Fruit fly (Drosophila melanogaster) whole organism, embryonic: ENCODE measurements around the gene APP-BP1.

ENCODE experiments used
- Abd-B ChIP-seq: fragments of 200-800 bp; sonication (Bioruptor generic); optimal IDR thresholded peaks from 2 replicates; lab custom pipeline; 2018; ENCODE audit warnings: missing biosample characterization, mild to moderate bottlenecking, missing genetic modification characterization, moderate library complexity
- Antp ChIP-seq: fragments of 200-800 bp; sonication (Bioruptor generic); optimal IDR thresholded peaks from 3 replicates; lab custom pipeline; 2016; ENCODE audit warnings: missing biosample characterization, missing genetic modification characterization
- Bdp1 ChIP-seq: fragments of 200-800 bp; sonication (Bioruptor generic); optimal IDR thresholded peaks from 3 replicates; lab custom pipeline; 2016; ENCODE audit warnings: missing biosample characterization, missing genetic modification characterization
- CG11085 ChIP-seq: fragments of 200-800 bp; sonication (Bioruptor generic); IDR thresholded peaks from 2 replicates; pipeline ENCODE4 v1.3.6; 2022; ENCODE audit warnings: missing biosample characterization, missing genetic modification characterization
- CG1233 ChIP-seq: fragments of 200-800 bp; sonication (Bioruptor generic); optimal IDR thresholded peaks from 4 replicates; lab custom pipeline; 2018; ENCODE audit warnings: missing biosample characterization, mild to moderate bottlenecking, missing genetic modification characterization
- CG13894 ChIP-seq: fragments of 200-800 bp; sonication (Bioruptor generic); optimal IDR thresholded peaks from 3 replicates; lab custom pipeline; 2018; ENCODE audit warnings: missing biosample characterization, mild to moderate bottlenecking, missing genetic modification characterization, moderate library complexity
- CG14050 ChIP-seq: fragments of 200-800 bp; sonication (Bioruptor generic); IDR thresholded peaks from 3 replicates; pipeline ENCODE4 v1.3.6; 2022; ENCODE audit warnings: missing biosample characterization, missing genetic modification characterization
- CG14710 ChIP-seq: fragments of 200-800 bp; sonication (Bioruptor generic); optimal IDR thresholded peaks from 3 replicates; lab custom pipeline; 2019; ENCODE audit warnings: missing biosample characterization, mild to moderate bottlenecking, missing genetic modification characterization, moderate library complexity
- CG15514 ChIP-seq: fragments of 200-800 bp; sonication (Bioruptor generic); optimal IDR thresholded peaks from 3 replicates; lab custom pipeline; 2017; ENCODE audit warnings: missing biosample characterization, missing genetic modification characterization, mild to moderate bottlenecking, moderate library complexity, missing genetic modification reagents
- CG16815 ChIP-seq: fragments of 200-800 bp; sonication (Bioruptor generic); optimal IDR thresholded peaks from 3 replicates; lab custom pipeline; 2017; ENCODE audit warnings: missing biosample characterization, mild to moderate bottlenecking, missing genetic modification characterization
- CG17359 ChIP-seq: fragments of 200-800 bp; sonication (Bioruptor generic); optimal IDR thresholded peaks from 3 replicates; lab custom pipeline; 2018; ENCODE audit warnings: missing biosample characterization, mild to moderate bottlenecking, missing genetic modification characterization, moderate library complexity
- CG17361 ChIP-seq: fragments of 200-800 bp; sonication (Bioruptor generic); IDR thresholded peaks from 3 replicates; pipeline ENCODE4 v1.3.6; 2022; ENCODE audit warnings: missing biosample characterization, missing genetic modification characterization
- CG1792 ChIP-seq: fragments of 200-800 bp; sonication (Bioruptor generic); optimal IDR thresholded peaks from 2 replicates; lab custom pipeline; 2016; ENCODE audit warnings: missing biosample characterization, missing genetic modification characterization
- CG1832 ChIP-seq: fragments of 200-800 bp; sonication (Bioruptor generic); optimal IDR thresholded peaks from 2 replicates; lab custom pipeline; 2017; ENCODE audit warnings: missing biosample characterization, mild to moderate bottlenecking, missing genetic modification characterization, inconsistent platforms
- CG18599 ChIP-seq: fragments of 200-800 bp; sonication (Bioruptor generic); optimal IDR thresholded peaks from 3 replicates; lab custom pipeline; 2017; ENCODE audit warnings: missing biosample characterization, missing genetic modification characterization, mild to moderate bottlenecking, moderate library complexity, missing genetic modification reagents
- CG2199 ChIP-seq: fragments of 200-800 bp; sonication (Bioruptor generic); IDR thresholded peaks from 3 replicates; pipeline ENCODE4 v1.3.6; 2022; ENCODE audit warnings: missing biosample characterization, missing genetic modification characterization
- CG31224 ChIP-seq: fragments of 200-800 bp; sonication (Bioruptor generic); IDR thresholded peaks from 2 replicates; pipeline ENCODE4 v1.3.6; 2022; ENCODE audit warnings: missing biosample characterization, missing genetic modification characterization
- CG34376 ChIP-seq: fragments of 200-800 bp; sonication (Bioruptor generic); optimal IDR thresholded peaks from 2 replicates; lab custom pipeline; 2018; ENCODE audit warnings: missing biosample characterization, mild to moderate bottlenecking, missing genetic modification characterization
- CG5245 ChIP-seq: fragments of 200-800 bp; sonication (Bioruptor generic); optimal IDR thresholded peaks from 3 replicates; lab custom pipeline; 2016; ENCODE audit warnings: missing biosample characterization, missing genetic modification characterization
- CG6175 ChIP-seq: fragments of 200-800 bp; sonication (Bioruptor generic); IDR thresholded peaks from 3 replicates; pipeline ENCODE4 v1.3.6; 2022; ENCODE audit warnings: missing biosample characterization, missing genetic modification characterization
- CG6689 ChIP-seq: fragments of 200-800 bp; sonication (Bioruptor generic); IDR thresholded peaks from 2 replicates; pipeline ENCODE4 v1.3.6; 2022; ENCODE audit warnings: missing biosample characterization, missing genetic modification characterization
- CG8089 ChIP-seq: fragments of 200-800 bp; sonication (Bioruptor generic); optimal IDR thresholded peaks from 3 replicates; lab custom pipeline; 2016; ENCODE audit warnings: missing biosample characterization, missing genetic modification characterization
- CG8944 ChIP-seq: fragments of 200-800 bp; sonication (Bioruptor generic); optimal IDR thresholded peaks from 3 replicates; lab custom pipeline; 2016; ENCODE audit warnings: missing biosample characterization, missing genetic modification characterization
- CG9609 ChIP-seq: fragments of 200-800 bp; sonication (Bioruptor generic); optimal IDR thresholded peaks from 3 replicates; lab custom pipeline; 2016; ENCODE audit warnings: missing biosample characterization, missing genetic modification characterization
- CG9797 ChIP-seq: fragments of 200-800 bp; sonication (Bioruptor generic); optimal IDR thresholded peaks from 3 replicates; lab custom pipeline; 2018; ENCODE audit warnings: missing biosample characterization, mild to moderate bottlenecking, missing genetic modification characterization
- CG9817 ChIP-seq: fragments of 200-800 bp; sonication (Bioruptor generic); optimal IDR thresholded peaks from 2 replicates; lab custom pipeline; 2018; ENCODE audit warnings: missing biosample characterization, mild to moderate bottlenecking, missing genetic modification characterization, moderate library complexity
- Deaf1 ChIP-seq: fragments of 200-800 bp; optimal IDR thresholded peaks from 3 replicates; lab custom pipeline; 2019; ENCODE audit warnings: missing biosample characterization, mild to moderate bottlenecking, missing genetic modification characterization, moderate library complexity
- Dref ChIP-seq: fragments of 200-800 bp; sonication (Bioruptor generic); IDR thresholded peaks from 2 replicates; pipeline ENCODE4 v1.3.6; 2022; ENCODE audit warnings: missing biosample characterization, missing genetic modification characterization
- Gug ChIP-seq: fragments of 200-800 bp; sonication (Bioruptor generic); IDR thresholded peaks from 4 replicates; pipeline ENCODE4 v1.3.6; 2022; ENCODE audit warnings: missing biosample characterization, missing genetic modification characterization
- H15 ChIP-seq: fragments of 200-800 bp; sonication (Bioruptor generic); IDR thresholded peaks from 3 replicates; pipeline ENCODE4 v1.3.6; 2022; ENCODE audit warnings: missing biosample characterization, missing genetic modification characterization
- HLH3B ChIP-seq: fragments of 200-800 bp; sonication (Bioruptor generic); IDR thresholded peaks from 2 replicates; pipeline ENCODE4 v1.3.6; 2022; ENCODE audit warnings: missing biosample characterization, missing genetic modification characterization
- HLH54F ChIP-seq: fragments of 200-800 bp; sonication (Bioruptor generic); optimal IDR thresholded peaks from 3 replicates; lab custom pipeline; 2016; ENCODE audit warnings: missing biosample characterization, missing genetic modification characterization
- HmgD ChIP-seq: fragments of 200-800 bp; sonication (Bioruptor generic); optimal IDR thresholded peaks from 3 replicates; lab custom pipeline; 2016; ENCODE audit warnings: missing biosample characterization, missing genetic modification characterization
- Meics ChIP-seq: fragments of 200-800 bp; sonication (Bioruptor generic); optimal IDR thresholded peaks from 2 replicates; lab custom pipeline; 2017; ENCODE audit warnings: missing biosample characterization, mild to moderate bottlenecking, missing genetic modification characterization
- PHDP ChIP-seq: fragments of 200-800 bp; sonication (Bioruptor generic); optimal IDR thresholded peaks from 3 replicates; lab custom pipeline; 2018; ENCODE audit warnings: missing biosample characterization, mild to moderate bottlenecking, missing genetic modification characterization, moderate library complexity
- Rfx ChIP-seq: fragments of 200-800 bp; sonication (Bioruptor generic); IDR thresholded peaks from 2 replicates; pipeline ENCODE4 v1.3.6; 2022; ENCODE audit warnings: missing biosample characterization, missing genetic modification characterization
- Scr ChIP-seq: fragments of 200-800 bp; sonication (Bioruptor generic); IDR thresholded peaks from 2 replicates; pipeline ENCODE4 v1.3.6; 2022; ENCODE audit warnings: missing biosample characterization, missing genetic modification characterization; ENCODE audit not compliant: partially characterized antibody
- Sry-δ ChIP-seq: fragments of 200-800 bp; sonication (Bioruptor generic); optimal IDR thresholded peaks from 2 replicates; lab custom pipeline; 2016; ENCODE audit warnings: missing biosample characterization, missing genetic modification characterization
- ara ChIP-seq: fragments of 200-800 bp; sonication (Bioruptor generic); IDR thresholded peaks from 2 replicates; pipeline ENCODE4 v1.3.6; 2022; ENCODE audit warnings: missing biosample characterization, missing genetic modification characterization
- cg ChIP-seq: fragments of 200-800 bp; sonication (Bioruptor generic); optimal IDR thresholded peaks from 3 replicates; lab custom pipeline; 2019; ENCODE audit warnings: missing biosample characterization, mild to moderate bottlenecking, missing genetic modification characterization, moderate library complexity
- en ChIP-seq: fragments of 200-800 bp; sonication (Bioruptor generic); optimal IDR thresholded peaks from 2 replicates; lab custom pipeline; 2016; ENCODE audit warnings: missing biosample characterization, missing genetic modification characterization
- eve ChIP-seq, 2 experiments: fragments of >200 bp; optimal IDR thresholded peaks; 2 replicates each; lab custom pipeline; 2017; ENCODE audit warnings: missing biosample characterization in 2 of 2, missing genetic modification characterization in 2 of 2
- ewg ChIP-seq: fragments of 200-800 bp; sonication (Bioruptor generic); optimal IDR thresholded peaks from 3 replicates; lab custom pipeline; 2017; ENCODE audit warnings: mild to moderate bottlenecking, missing biosample characterization, missing genetic modification reagents, missing genetic modification characterization
- fd64A ChIP-seq: fragments of 200-800 bp; sonication (Bioruptor generic); optimal IDR thresholded peaks from 3 replicates; lab custom pipeline; 2018; ENCODE audit warnings: missing biosample characterization, mild to moderate bottlenecking, missing genetic modification characterization
- h ChIP-seq: fragments of >200 bp; optimal IDR thresholded peaks from 2 replicates; lab custom pipeline; 2017
- kni ChIP-seq: fragments of 200-800 bp; sonication (Bioruptor generic); optimal IDR thresholded peaks from 3 replicates; lab custom pipeline; 2017; ENCODE audit warnings: mild to moderate bottlenecking, missing biosample characterization, missing genetic modification reagents, missing genetic modification characterization
- p53 ChIP-seq: fragments of 200-800 bp; sonication (Bioruptor generic); optimal IDR thresholded peaks from 2 replicates; lab custom pipeline; 2016; ENCODE audit warnings: missing biosample characterization, missing genetic modification characterization
- scrt ChIP-seq: fragments of 200-800 bp; sonication (Bioruptor generic); optimal IDR thresholded peaks from 2 replicates; lab custom pipeline; 2018; ENCODE audit warnings: missing biosample characterization, mild to moderate bottlenecking, missing genetic modification characterization, moderate library complexity
- ssp ChIP-seq: fragments of 200-800 bp; sonication (Bioruptor generic); IDR thresholded peaks from 2 replicates; pipeline ENCODE4 v1.3.6; 2022; ENCODE audit warnings: missing biosample characterization, missing genetic modification characterization
- sug ChIP-seq: fragments of 200-800 bp; optimal IDR thresholded peaks from 2 replicates; lab custom pipeline; 2019; ENCODE audit warnings: missing biosample characterization, mild to moderate bottlenecking, missing genetic modification characterization, moderate library complexity
- twi ChIP-seq: fragments of 200-800 bp; optimal IDR thresholded peaks from 2 replicates; lab custom pipeline; 2019; ENCODE audit warnings: missing biosample characterization, mild to moderate bottlenecking, missing genetic modification characterization, moderate library complexity
- tx ChIP-seq: fragments of 200-800 bp; sonication (Bioruptor generic); optimal IDR thresholded peaks from 2 replicates; lab custom pipeline; 2016; ENCODE audit warnings: missing biosample characterization, missing genetic modification characterization
- zfh1 ChIP-seq: fragments of 200-800 bp; sonication (Bioruptor generic); IDR thresholded peaks from 3 replicates; pipeline ENCODE4 v1.3.6; 2022; ENCODE audit warnings: missing biosample characterization, missing genetic modification characterization

The APP-BP1 gene

DNA sequence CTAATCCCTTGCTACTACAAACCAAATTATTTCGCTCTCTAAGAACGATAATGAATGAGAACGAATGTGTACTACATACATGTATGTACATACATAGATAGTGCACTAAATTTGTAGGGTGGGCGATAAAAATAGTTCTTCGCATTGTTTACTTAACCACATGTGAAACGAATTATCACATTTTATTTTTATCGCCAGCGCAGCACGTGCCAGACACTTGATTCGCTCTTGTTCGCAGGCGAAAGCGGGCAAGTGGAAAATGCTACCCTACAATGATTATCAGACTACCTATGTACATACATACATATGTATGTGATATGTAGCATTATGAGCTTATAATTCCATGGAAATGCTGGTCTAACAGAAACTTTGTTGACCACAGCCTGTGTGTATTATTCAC is 12.4 kb upstream of the APP-BP1 start (continued):
- TF ChIP-seq CG6689 (GFP tag; lab: Robert Waterston, UW) = peak; percentile 54; the same call in 1 of the 2 replicates
- TF ChIP-seq Deaf1 = no peak
- TF ChIP-seq CG9609 (GFP tag; lab: Kevin White, UChicago) = no peak
- no peak for TF ChIP-seq H15
- TF ChIP-seq CG15514 (GFP tag; lab: Kevin White, UChicago) = peak; percentile 27
- TF ChIP-seq Abd-B = no peak
- TF ChIP-seq Scr = no peak
- TF ChIP-seq CG8944 (GFP tag; lab: Kevin White, UChicago) = no peak
- no peak for TF ChIP-seq Bdp1 (GFP tag; lab: Kevin White, UChicago)
- no peak for TF ChIP-seq CG16815 (GFP tag; lab: Kevin White, UChicago)
- no peak for TF ChIP-seq CG18599
- TF ChIP-seq tx (GFP tag; lab: Kevin White, UChicago) = no peak
- no peak for TF ChIP-seq zfh1 (GFP tag; lab: Robert Waterston, UW)
- TF ChIP-seq CG1832 (GFP tag; lab: Kevin White, UChicago) = no peak
- no peak for TF ChIP-seq Meics (GFP tag; lab: Kevin White, UChicago)
- TF ChIP-seq twi (tag; lab: Kevin White, UChicago) = peak; percentile 80
- peak; percentile 46 for TF ChIP-seq cg (GFP tag; lab: Kevin White, UChicago)
- no peak for TF ChIP-seq CG9817
- no peak for TF ChIP-seq CG17361 (GFP tag; lab: Robert Waterston, UW)
- TF ChIP-seq Gug (GFP tag; lab: Robert Waterston, UW) = no peak
- TF ChIP-seq ssp (GFP tag; lab: Robert Waterston, UW) = no peak
- TF ChIP-seq Antp (GFP tag; lab: Kevin White, UChicago) = no peak
- no peak for TF ChIP-seq CG17359
- no peak for TF ChIP-seq Dref (GFP tag; lab: Robert Waterston, UW)
- TF ChIP-seq CG5245 = no peak
- TF ChIP-seq p53 (GFP tag; lab: Kevin White, UChicago) = no peak
- peak in 1 of 2 experiments; percentile 26 for TF ChIP-seq eve (GFP tag; optimal IDR thresholded peaks at IDR 0.05; lab: Kevin White, UChicago)
- TF ChIP-seq fd64A (GFP tag; lab: Kevin White, UChicago) = peak; percentile 42
- TF ChIP-seq Sry-δ (GFP tag; lab: Kevin White, UChicago) = no peak
- no peak for TF ChIP-seq ewg (GFP tag; lab: Kevin White, UChicago)
- TF ChIP-seq CG2199 = 0 out of 3 replicates have a peak, but pooled peaks have one; percentile 23
- no peak for TF ChIP-seq ara (GFP tag; lab: Robert Waterston, UW)
- no peak for TF ChIP-seq Rfx (GFP tag; lab: Robert Waterston, UW)
- no peak for TF ChIP-seq kni (GFP tag; lab: Kevin White, UChicago)
- TF ChIP-seq sug (tag; lab: Kevin White, UChicago) = peak; percentile 92
- TF ChIP-seq CG34376 = peak; percentile 42
- no peak for TF ChIP-seq CG6175
- TF ChIP-seq HLH3B (GFP tag; lab: Robert Waterston, UW) = no peak
- no peak for TF ChIP-seq HLH54F (GFP tag; lab: Kevin White, UChicago)
- TF ChIP-seq CG13894 = no peak
- no peak for TF ChIP-seq CG11085 (GFP tag; lab: Robert Waterston, UW)
- no peak for TF ChIP-seq CG9797 (GFP tag; lab: Kevin White, UChicago)
- TF ChIP-seq h (lab: Kevin White, UChicago) = no peak
- TF ChIP-seq CG14050 (GFP tag; lab: Robert Waterston, UW) = no peak
- TF ChIP-seq CG1792 (GFP tag; lab: Kevin White, UChicago) = no peak
- no peak for TF ChIP-seq en
- no peak for TF ChIP-seq CG1233 (GFP tag; lab: Kevin White, UChicago)
- no peak for TF ChIP-seq CG14710
- no peak for TF ChIP-seq HmgD (GFP tag; lab: Kevin White, UChicago)
- no peak for TF ChIP-seq CG31224 (GFP tag; lab: Robert Waterston, UW)
- TF ChIP-seq PHDP (tag; lab: Kevin White, UChicago) = no peak
- no peak for TF ChIP-seq scrt
- no peak for TF ChIP-seq CG8089 (GFP tag; lab: Kevin White, UChicago)
